Fruit fly (Drosophila melanogaster): ENCODE results near the gene CG15056.

Gene CG15056

dm6 chrX:18422112-18422511 is 6.9 kb downstream of the CG15056 start, which contains the start of gene CG42323:
TSS of gene CG42323 (plus strand) at chrX:18422413.
- TF ChIP-seq Dll (optimal IDR thresholded peaks at IDR 0.05) (no peak), pan (optimal IDR thresholded peaks at IDR 0.05) (no peak), psq (optimal IDR thresholded peaks at IDR 0.05) (no peak), EcR (GFP tag; optimal IDR thresholded peaks at IDR 0.05) (no peak), usp (GFP tag; optimal IDR thresholded peaks at IDR 0.05) (no peak), CG8478 (optimal IDR thresholded peaks at IDR 0.05) (no peak)

- no peak for TF ChIP-seq usp (GFP tag; optimal IDR thresholded peaks at IDR 0.05)
- no peak for TF ChIP-seq EcR (GFP tag; optimal IDR thresholded peaks at IDR 0.05)
- TF ChIP-seq psq (optimal IDR thresholded peaks at IDR 0.05): no peak
- TF ChIP-seq pan (optimal IDR thresholded peaks at IDR 0.05): no peak
- no peak for TF ChIP-seq CG8478 (optimal IDR thresholded peaks at IDR 0.05)
- no peak for TF ChIP-seq Dll (optimal IDR thresholded peaks at IDR 0.05)
These were observed 22.0 kb downstream of the CG15056 start, which contains the start of gene CG6290 for dm6 chrX:18437190-18437589. TSS of gene CG6290 (plus strand) at chrX:18437490.

dm6 chrX:18438568-18438967 is 23.4 kb downstream of the CG15056 start, which contains the start of gene CG32551:
TSS of gene CG32551 (plus strand) at chrX:18438868.
- no peak for TF ChIP-seq usp (GFP tag; optimal IDR thresholded peaks at IDR 0.05)
- no peak for TF ChIP-seq EcR (GFP tag; optimal IDR thresholded peaks at IDR 0.05)

dm6 chrX:18439367-18439766 is 24.2 kb downstream of the CG15056 start, which contains the start of gene CG43841:
TSS of gene CG43841 (plus strand) at chrX:18439667.
- no peak for TF ChIP-seq usp (GFP tag; optimal IDR thresholded peaks at IDR 0.05)
- no peak for TF ChIP-seq psq (optimal IDR thresholded peaks at IDR 0.05)
- no peak for TF ChIP-seq EcR (GFP tag; optimal IDR thresholded peaks at IDR 0.05)
- no peak for TF ChIP-seq CG8478 (optimal IDR thresholded peaks at IDR 0.05)
- TF ChIP-seq pan (optimal IDR thresholded peaks at IDR 0.05): no peak
- TF ChIP-seq Dll (optimal IDR thresholded peaks at IDR 0.05): no peak

- TF ChIP-seq EcR (GFP tag; optimal IDR thresholded peaks at IDR 0.05): no peak
- no peak for TF ChIP-seq usp (GFP tag; optimal IDR thresholded peaks at IDR 0.05)
- TF ChIP-seq Dll (optimal IDR thresholded peaks at IDR 0.05): no peak
- no peak for TF ChIP-seq psq (optimal IDR thresholded peaks at IDR 0.05)
- TF ChIP-seq pan (optimal IDR thresholded peaks at IDR 0.05): no peak
- TF ChIP-seq CG8478 (optimal IDR thresholded peaks at IDR 0.05): no peak
These were observed 25.3 kb downstream of the CG15056 start, which contains the start of gene CG32548 for dm6 chrX:18440481-18440880. TSS of gene CG32548 (minus strand) at chrX:18440581.

- TF ChIP-seq usp (GFP tag; optimal IDR thresholded peaks at IDR 0.05) (no peak), psq (optimal IDR thresholded peaks at IDR 0.05) (no peak), EcR (GFP tag; optimal IDR thresholded peaks at IDR 0.05) (no peak), CG8478 (optimal IDR thresholded peaks at IDR 0.05) (no peak), pan (optimal IDR thresholded peaks at IDR 0.05) (no peak), Dll (optimal IDR thresholded peaks at IDR 0.05) (no peak)
These were observed 37.5 kb downstream of the CG15056 start for dm6 chrX:18452717-18453116.

dm6 chrX:18460318-18460717 is 45.1 kb downstream of the CG15056 start, which contains the start of gene CG43843:
TSS of gene CG43843 (minus strand) at chrX:18460418.
- TF ChIP-seq pan (optimal IDR thresholded peaks at IDR 0.05): no peak
- no peak for TF ChIP-seq psq (optimal IDR thresholded peaks at IDR 0.05)
- TF ChIP-seq CG8478 (optimal IDR thresholded peaks at IDR 0.05): no peak
- no peak for TF ChIP-seq EcR (GFP tag; optimal IDR thresholded peaks at IDR 0.05)
- no peak for TF ChIP-seq Dll (optimal IDR thresholded peaks at IDR 0.05)
- TF ChIP-seq usp (GFP tag; optimal IDR thresholded peaks at IDR 0.05): no peak
